Worm (Caenorhabditis elegans) whole organism, L4 larva: Measurements from ENCODE around the gene dop-6.
"Not testable (repeated sequence)": the region's sequence is repeated elsewhere in the genome, so short reads cannot be mapped to it uniquely, and the experiment has no call there.

Experiments
- F10B5.3 ChIP-seq: sonication (generic microtip); optimal IDR thresholded peaks from 2 replicates; lab custom pipeline; 2016; ENCODE audit warnings: mild to moderate bottlenecking, missing genetic modification characterization, missing compliant biosample characterization
- aha-1 ChIP-seq: fragments of 150-350 bp; peaks from one replicate; lab custom pipeline; 2014; ENCODE audit warnings: missing biosample characterization, missing genetic modification characterization
- ceh-28 ChIP-seq: fragments of 150-350 bp; optimal IDR thresholded peaks from 2 replicates; lab custom pipeline; 2014; ENCODE audit warnings: missing biosample characterization, missing genetic modification reagents, missing genetic modification characterization
- ceh-62 ChIP-seq: sonication (generic microtip); optimal IDR thresholded peaks from 2 replicates; lab custom pipeline; 2017; ENCODE audit warnings: missing biosample characterization, missing genetic modification characterization
- ctbp-1 ChIP-seq: fragments of 200-800 bp; sonication (Bioruptor generic); IDR thresholded peaks from 2 replicates; pipeline ENCODE4 v1.3.6; 2022; ENCODE audit warnings: missing genetic modification reagents, missing genetic modification characterization, missing compliant biosample characterization
- dmd-6 ChIP-seq: fragments of 200-800 bp; sonication (Bioruptor generic); IDR thresholded peaks from 2 replicates; pipeline ENCODE4 v1.3.6; 2022; ENCODE audit warnings: missing genetic modification reagents, missing genetic modification characterization, missing compliant biosample characterization
- dpl-1 ChIP-seq: fragments of 150-350 bp; optimal IDR thresholded peaks from 2 replicates; lab custom pipeline; 2014; ENCODE audit warnings: missing biosample characterization, missing genetic modification reagents, missing genetic modification characterization
- dve-1 ChIP-seq: sonication (generic microtip); optimal IDR thresholded peaks from 2 replicates; lab custom pipeline; 2017; ENCODE audit warnings: antibody characterized with exemption, mild to moderate bottlenecking, missing genetic modification characterization, missing compliant biosample characterization; ENCODE audit not compliant: insufficient read depth
- egl-43 ChIP-seq: fragments of 200-800 bp; sonication (Bioruptor generic); IDR thresholded peaks from 2 replicates; pipeline ENCODE4 v1.3.6; 2022; ENCODE audit warnings: missing genetic modification reagents, missing genetic modification characterization, missing compliant biosample characterization
- fkh-10 ChIP-seq: fragments of 150-350 bp; optimal IDR thresholded peaks from 2 replicates; lab custom pipeline; 2014; ENCODE audit warnings: missing biosample characterization, missing genetic modification reagents, missing genetic modification characterization
- hlh-11 ChIP-seq: fragments of 200-800 bp; sonication (Bioruptor generic); optimal IDR thresholded peaks from 2 replicates; lab custom pipeline; 2018; ENCODE audit warnings: mild to moderate bottlenecking, missing genetic modification characterization, missing compliant biosample characterization
- jun-1 ChIP-seq: fragments of 150-350 bp; optimal IDR thresholded peaks from 2 replicates; lab custom pipeline; 2014; ENCODE audit warnings: missing biosample characterization, missing genetic modification reagents, missing genetic modification characterization
- lir-3 ChIP-seq: sonication (generic microtip); optimal IDR thresholded peaks from 2 replicates; lab custom pipeline; 2016; ENCODE audit warnings: mild to moderate bottlenecking, missing genetic modification characterization, missing compliant biosample characterization
- mdt-29 ChIP-seq: fragments of 200-800 bp; sonication (Bioruptor generic); IDR thresholded peaks from 2 replicates; pipeline ENCODE4 v1.3.6; 2022; ENCODE audit warnings: missing genetic modification reagents, missing genetic modification characterization, missing compliant biosample characterization
- mxl-3 ChIP-seq: fragments of 200-800 bp; sonication (Bioruptor generic); optimal IDR thresholded peaks from 2 replicates; lab custom pipeline; 2018; ENCODE audit warnings: mild to moderate bottlenecking, missing genetic modification characterization, missing compliant biosample characterization
- nhr-111 ChIP-seq: fragments of 200-800 bp; sonication (Bioruptor generic); optimal IDR thresholded peaks from 2 replicates; lab custom pipeline; 2018; ENCODE audit warnings: mild to moderate bottlenecking, missing genetic modification characterization, missing compliant biosample characterization
- nhr-237 ChIP-seq: sonication (generic microtip); optimal IDR thresholded peaks from 2 replicates; lab custom pipeline; 2017; ENCODE audit warnings: missing biosample characterization, missing genetic modification characterization
- nhr-28 ChIP-seq: fragments of 150-350 bp; optimal IDR thresholded peaks from 2 replicates; lab custom pipeline; 2014; ENCODE audit warnings: missing biosample characterization, missing genetic modification characterization
- pha-4 ChIP-seq, 2 experiments: fragments of 150-350 bp in 1 of 2; fragments of 200-800 bp in 1 of 2; sonication (Bioruptor generic) in 1 of 2; IDR thresholded peaks in 1 of 2; optimal IDR thresholded peaks in 1 of 2; 2 replicates each; pipeline versions ENCODE4 v1.3.6 to Lab custom; 2014 to 2022; ENCODE audit warnings: missing genetic modification characterization in 2 of 2, missing genetic modification reagents in 2 of 2, missing biosample characterization in 1 of 2, missing compliant biosample characterization in 1 of 2
- pqm-1 ChIP-seq: sonication (generic microtip); optimal IDR thresholded peaks from 2 replicates; lab custom pipeline; 2017; ENCODE audit warnings: missing biosample characterization, missing genetic modification characterization
- saeg-2 ChIP-seq: fragments of 200-800 bp; sonication (Bioruptor generic); IDR thresholded peaks from 2 replicates; pipeline ENCODE4 v1.3.6; 2022; ENCODE audit warnings: missing genetic modification reagents, missing genetic modification characterization, missing compliant biosample characterization
- sdz-12 ChIP-seq: fragments of 200-800 bp; sonication (Bioruptor generic); optimal IDR thresholded peaks from 2 replicates; lab custom pipeline; 2018; ENCODE audit warnings: mild to moderate bottlenecking, missing genetic modification characterization, missing compliant biosample characterization
- spr-3 ChIP-seq: fragments of 200-800 bp; sonication (Bioruptor generic); optimal IDR thresholded peaks from 2 replicates; lab custom pipeline; 2018; ENCODE audit warnings: mild to moderate bottlenecking, missing genetic modification characterization, missing compliant biosample characterization
- tra-1 ChIP-seq: fragments of 200-800 bp; sonication (Bioruptor generic); IDR thresholded peaks from 2 replicates; pipeline ENCODE4 v1.3.6; 2022; ENCODE audit warnings: missing genetic modification reagents, missing genetic modification characterization, missing compliant biosample characterization
- unc-130 ChIP-seq: sonication (generic microtip); optimal IDR thresholded peaks from 2 replicates; lab custom pipeline; 2016; ENCODE audit warnings: missing genetic modification reagents, missing genetic modification characterization, missing compliant biosample characterization
- unc-62 ChIP-seq, 3 experiments: fragments of 150-350 bp in 1 of 3; sonication (generic microtip); optimal IDR thresholded peaks in 2 of 3; peaks in 1 of 3; 1 replicate in 1 of 3; 2 replicates in 2 of 3; lab custom pipeline; 2014 to 2017; ENCODE audit warnings: missing biosample characterization in 3 of 3, missing genetic modification characterization in 3 of 3, missing genetic modification reagents in 3 of 3, missing genotype in 1 of 3
- zip-2 ChIP-seq: fragments of 150-350 bp; optimal IDR thresholded peaks from 2 replicates; lab custom pipeline; 2014; ENCODE audit warnings: missing biosample characterization, missing genetic modification characterization

dop-6 gene

DNA sequence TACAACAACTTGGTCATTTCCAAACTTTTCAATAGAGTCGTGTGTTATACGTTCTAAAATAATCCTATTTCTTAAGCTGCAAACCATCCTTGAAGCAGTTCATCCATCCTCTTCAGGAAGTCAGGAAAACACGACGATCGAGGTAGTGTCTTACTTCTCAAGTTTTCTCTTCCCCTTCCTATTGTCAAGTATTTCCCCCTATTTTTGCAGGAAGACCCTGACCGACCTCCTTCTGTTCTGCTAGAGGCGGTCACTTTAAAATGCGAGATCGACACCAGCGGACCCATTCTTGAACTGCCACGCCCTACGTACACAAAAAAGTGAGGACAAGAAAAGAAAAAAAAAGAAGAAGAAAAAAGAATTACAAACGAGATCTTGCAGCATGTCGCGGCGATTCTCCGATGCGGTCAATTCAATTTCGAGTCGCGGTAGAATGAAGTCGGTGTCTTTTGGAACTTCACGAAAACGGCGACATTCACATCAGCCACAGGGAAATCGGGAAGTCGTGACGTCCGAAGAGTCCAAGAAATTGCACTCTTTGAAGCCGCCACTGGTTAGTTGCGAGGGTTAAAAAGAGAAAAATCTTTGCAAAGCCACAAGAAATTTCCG is 2.3 kb downstream of the dop-6 start:
- TF ChIP-seq fkh-10 (GFP tag; lab: Kevin White, UChicago): peak; percentile 51
- TF ChIP-seq aha-1: peak; percentile 17
- TF ChIP-seq mdt-29 (GFP tag; lab: Robert Waterston, UW): no peak
- no peak for TF ChIP-seq lir-3 (tag; lab: Kevin White, UChicago)
- TF ChIP-seq unc-62 (GFP tag; optimal IDR thresholded peaks at IDR 0.05 in 1 of 2; lab: Kevin White, UChicago): peak in 1 of 2 experiments; percentile 78
- no peak for TF ChIP-seq unc-62 (tag; optimal IDR thresholded peaks at IDR 0.05; lab: Kevin White, UChicago)
- TF ChIP-seq nhr-28: no peak
- TF ChIP-seq jun-1: no peak
- no peak for TF ChIP-seq dmd-6 (GFP tag; lab: Robert Waterston, UW)
- no peak for TF ChIP-seq nhr-237 (tag; lab: Kevin White, UChicago)

DNA sequence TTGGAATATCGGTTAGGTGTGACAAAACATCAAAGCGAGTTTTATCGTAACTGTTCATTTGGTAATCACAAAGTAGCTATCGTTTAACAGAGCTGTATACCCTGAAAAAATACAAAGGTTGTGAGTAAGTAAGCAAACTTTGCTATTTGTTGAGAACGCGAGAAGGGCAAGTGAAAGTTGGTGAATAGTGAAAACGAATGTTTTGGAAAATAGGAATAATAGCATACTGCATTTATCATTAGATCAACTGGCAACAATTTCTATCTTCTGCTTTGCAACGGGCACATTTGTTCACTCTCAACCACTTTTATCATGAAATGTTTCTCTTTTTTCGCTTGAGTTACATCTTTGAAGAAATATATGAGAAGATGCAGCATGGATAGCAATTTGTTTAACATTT is 8.2 kb downstream of the dop-6 start, which contains the start of gene C24A8.5:
TSS of gene C24A8.5 (minus strand) at position 101 of the 400 bp plus-strand sequence.
- TF ChIP-seq lir-3 (tag; lab: Kevin White, UChicago): no peak
- TF ChIP-seq spr-3 (GFP tag; lab: Kevin White, UChicago): no peak

- TF ChIP-seq unc-130 (GFP tag; lab: Kevin White, UChicago); pqm-1 (tag; lab: Kevin White, UChicago); unc-62 (GFP tag; optimal IDR thresholded peaks at IDR 0.05 in 1 of 2; lab: Kevin White, UChicago); unc-62 (tag; optimal IDR thresholded peaks at IDR 0.05; lab: Kevin White, UChicago): not testable (repeated sequence)
These were observed 11.6 kb downstream of the dop-6 start, which contains the start of gene C24A8.6 for ce11 chrX:4332305-4332704. TSS of gene C24A8.6 (minus strand) at chrX:4332405.

DNA sequence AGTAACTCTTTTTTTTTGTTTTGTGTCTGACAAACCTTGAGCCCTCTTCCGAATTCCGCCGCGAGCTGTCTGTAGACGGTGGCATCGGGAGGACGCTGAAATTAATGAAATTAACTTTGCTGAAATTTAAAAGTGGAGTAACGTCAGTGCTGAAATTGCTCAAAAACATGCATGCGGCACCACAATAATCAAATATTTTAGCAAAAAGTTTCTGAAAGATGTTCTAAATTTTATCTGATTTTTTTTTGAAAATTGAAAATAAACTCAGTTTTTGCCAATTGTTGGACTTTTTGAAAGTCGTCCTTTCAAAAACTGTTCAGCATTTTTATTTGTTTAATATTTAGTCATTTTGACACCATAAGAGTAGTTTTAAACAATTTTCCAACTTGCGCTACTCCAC is 15.3 kb downstream of the dop-6 start, which contains the start of gene cst-2:
TSS of gene cst-2 (minus strand) at position 101 of the 400 bp plus-strand sequence.
- not testable (repeated sequence) for TF ChIP-seq pqm-1 (tag; lab: Kevin White, UChicago); dve-1; nhr-111 (GFP tag; lab: Kevin White, UChicago)

DNA sequence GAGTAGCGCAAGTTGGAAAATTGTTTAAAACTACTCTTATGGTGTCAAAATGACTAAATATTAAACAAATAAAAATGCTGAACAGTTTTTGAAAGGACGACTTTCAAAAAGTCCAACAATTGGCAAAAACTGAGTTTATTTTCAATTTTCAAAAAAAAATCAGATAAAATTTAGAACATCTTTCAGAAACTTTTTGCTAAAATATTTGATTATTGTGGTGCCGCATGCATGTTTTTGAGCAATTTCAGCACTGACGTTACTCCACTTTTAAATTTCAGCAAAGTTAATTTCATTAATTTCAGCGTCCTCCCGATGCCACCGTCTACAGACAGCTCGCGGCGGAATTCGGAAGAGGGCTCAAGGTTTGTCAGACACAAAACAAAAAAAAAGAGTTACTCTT is 18.7 kb downstream of the dop-6 start, which contains the start of gene cst-1:
TSS of gene cst-1 (plus strand) at position 301 of the 400 bp plus-strand sequence.
- not testable (repeated sequence) for TF ChIP-seq ceh-62; tra-1 (GFP tag; lab: Robert Waterston, UW); egl-43 (GFP tag; lab: Robert Waterston, UW)

- TF ChIP-seq hlh-11 (no peak), pha-4 (GFP tag; IDR thresholded peaks at IDR 0.05; lab: Robert Waterston, UW) (no peak), pha-4 (tag; optimal IDR thresholded peaks at IDR 0.05; lab: Kevin White, UChicago) (no peak), zip-2 (tag; lab: Kevin White, UChicago) (no peak), mxl-3 (no peak), ctbp-1 (GFP tag; lab: Robert Waterston, UW) (no peak), dpl-1 (GFP tag; lab: Kevin White, UChicago) (no peak), saeg-2 (GFP tag; lab: Robert Waterston, UW) (no peak), F10B5.3 (tag; lab: Kevin White, UChicago) (no peak), sdz-12 (GFP tag; lab: Kevin White, UChicago) (no peak), ceh-28 (tag; lab: Kevin White, UChicago) (no peak), unc-62 (GFP tag; optimal IDR thresholded peaks at IDR 0.05 in 1 of 2; lab: Kevin White, UChicago) (no peak), unc-62 (tag; optimal IDR thresholded peaks at IDR 0.05; lab: Kevin White, UChicago) (no peak)
These were observed 22.1 kb downstream of the dop-6 start for ce11 chrX:4342730-4343129.
